Fruit fly (Drosophila melanogaster) whole organism, prepupa: Measurements from ENCODE around the gene Rcd2.

Experiments used
- CG10631 ChIP-seq: fragments of 200-800 bp; sonication (Bioruptor generic); optimal IDR thresholded peaks from 2 replicates; lab custom pipeline; 2016; ENCODE audit warnings: missing biosample characterization, missing genetic modification characterization
- CG10669 ChIP-seq: fragments of 200-800 bp; sonication (Bioruptor generic); optimal IDR thresholded peaks from 3 replicates; lab custom pipeline; 2018; ENCODE audit warnings: missing biosample characterization, mild to moderate bottlenecking, missing genetic modification characterization, moderate library complexity
- CG11902 ChIP-seq: fragments of 200-800 bp; sonication (Bioruptor generic); optimal IDR thresholded peaks from 3 replicates; lab custom pipeline; 2016; ENCODE audit warnings: missing biosample characterization, missing genetic modification characterization
- CG15336 ChIP-seq: fragments of 200-800 bp; sonication (Bioruptor generic); IDR thresholded peaks from 2 replicates; pipeline ENCODE4 v1.3.6; 2022; ENCODE audit warnings: missing biosample characterization, missing genetic modification characterization
- CG16779 ChIP-seq: fragments of 200-800 bp; sonication (Bioruptor generic); optimal IDR thresholded peaks from 3 replicates; lab custom pipeline; 2017; ENCODE audit warnings: missing biosample characterization, mild to moderate bottlenecking, missing genetic modification characterization
- CG3032 ChIP-seq: fragments of 200-800 bp; optimal IDR thresholded peaks from 2 replicates; lab custom pipeline; 2019; ENCODE audit warnings: missing biosample characterization, mild to moderate bottlenecking, missing genetic modification characterization, moderate library complexity
- CG31627 ChIP-seq: fragments of 200-800 bp; sonication (Bioruptor generic); optimal IDR thresholded peaks from 3 replicates; lab custom pipeline; 2016; ENCODE audit warnings: missing biosample characterization, missing genetic modification characterization
- CG32006 ChIP-seq: fragments of 200-800 bp; sonication (Bioruptor generic); optimal IDR thresholded peaks from 3 replicates; lab custom pipeline; 2017; ENCODE audit warnings: missing biosample characterization, mild to moderate bottlenecking, missing genetic modification characterization
- CG34406 ChIP-seq: fragments of 200-800 bp; sonication (Bioruptor generic); optimal IDR thresholded peaks from 3 replicates; lab custom pipeline; 2016; ENCODE audit warnings: missing biosample characterization, missing genetic modification characterization
- CG3919 ChIP-seq: fragments of 200-800 bp; sonication (Bioruptor generic); optimal IDR thresholded peaks from 3 replicates; lab custom pipeline; 2016; ENCODE audit warnings: missing biosample characterization, missing genetic modification characterization
- CG4318 ChIP-seq: fragments of 200-800 bp; sonication (Bioruptor generic); optimal IDR thresholded peaks from 3 replicates; lab custom pipeline; 2017; ENCODE audit warnings: missing biosample characterization, mild to moderate bottlenecking, missing genetic modification characterization
- CG6163 ChIP-seq: fragments of 200-800 bp; sonication (Bioruptor generic); IDR thresholded peaks from 3 replicates; pipeline ENCODE4 v1.3.6; 2022; ENCODE audit warnings: missing biosample characterization, missing genetic modification characterization
- CG6276 ChIP-seq: fragments of 200-800 bp; sonication (Bioruptor generic); optimal IDR thresholded peaks from 2 replicates; lab custom pipeline; 2017; ENCODE audit warnings: missing biosample characterization, mild to moderate bottlenecking, missing genetic modification characterization
- CG6854 ChIP-seq: fragments of 200-800 bp; sonication (Bioruptor generic); optimal IDR thresholded peaks from 2 replicates; lab custom pipeline; 2017; ENCODE audit warnings: missing biosample characterization, mild to moderate bottlenecking, missing genetic modification characterization
- CG8119 ChIP-seq: fragments of 200-800 bp; sonication (Bioruptor generic); IDR thresholded peaks from 3 replicates; pipeline ENCODE4 v1.3.6; 2022; ENCODE audit warnings: missing biosample characterization, missing genetic modification characterization
- CG8319 ChIP-seq: fragments of 200-800 bp; sonication (Bioruptor generic); optimal IDR thresholded peaks from 3 replicates; lab custom pipeline; 2016; ENCODE audit warnings: missing biosample characterization, missing genetic modification characterization
- CG9139 ChIP-seq: fragments of 200-800 bp; sonication (Bioruptor generic); optimal IDR thresholded peaks from 3 replicates; lab custom pipeline; 2017; ENCODE audit warnings: missing biosample characterization, mild to moderate bottlenecking, missing genetic modification characterization
- Eip78C ChIP-seq: fragments of 200-800 bp; sonication (Bioruptor generic); peaks from one replicate; lab custom pipeline; 2016; ENCODE audit warnings: missing biosample characterization, missing genetic modification characterization
- Eip93F ChIP-seq: fragments of 200-800 bp; sonication (Bioruptor generic); optimal IDR thresholded peaks from 2 replicates; lab custom pipeline; 2016; ENCODE audit warnings: missing biosample characterization, mild to moderate bottlenecking, missing genetic modification characterization
- Ets21C ChIP-seq: fragments of 200-800 bp; sonication (Bioruptor generic); optimal IDR thresholded peaks from 3 replicates; lab custom pipeline; 2016; ENCODE audit warnings: missing biosample characterization, missing genetic modification characterization
- Ets96B ChIP-seq: fragments of 200-800 bp; optimal IDR thresholded peaks from 2 replicates; lab custom pipeline; 2019; ENCODE audit warnings: missing biosample characterization, mild to moderate bottlenecking, missing genetic modification characterization, moderate library complexity
- Gug ChIP-seq: fragments of 200-800 bp; sonication (Bioruptor generic); IDR thresholded peaks from 2 replicates; pipeline ENCODE4 v1.3.6; 2022; ENCODE audit warnings: missing biosample characterization, missing genetic modification characterization
- Hr39 ChIP-seq: fragments of 200-800 bp; sonication (Bioruptor generic); optimal IDR thresholded peaks from 2 replicates; lab custom pipeline; 2016; ENCODE audit warnings: missing biosample characterization, missing genetic modification characterization
- Hr4 ChIP-seq: fragments of 200-800 bp; sonication (Bioruptor generic); optimal IDR thresholded peaks from 3 replicates; lab custom pipeline; 2016; ENCODE audit warnings: missing biosample characterization, missing genetic modification characterization
- Met ChIP-seq: fragments of 200-800 bp; sonication (Bioruptor generic); optimal IDR thresholded peaks from 3 replicates; lab custom pipeline; 2016; ENCODE audit warnings: missing biosample characterization, missing genetic modification characterization
- OdsH ChIP-seq: fragments of 200-800 bp; sonication (Bioruptor generic); optimal IDR thresholded peaks from 3 replicates; lab custom pipeline; 2016; ENCODE audit warnings: missing biosample characterization, missing genetic modification characterization
- Smox ChIP-seq: fragments of 200-800 bp; sonication (Bioruptor generic); optimal IDR thresholded peaks from 3 replicates; lab custom pipeline; 2016; ENCODE audit warnings: missing biosample characterization, missing genetic modification characterization
- Sox102F ChIP-seq: fragments of 200-800 bp; sonication (Bioruptor generic); optimal IDR thresholded peaks from 2 replicates; lab custom pipeline; 2016; ENCODE audit warnings: missing biosample characterization, mild to moderate bottlenecking, missing genetic modification characterization
- Sox14 ChIP-seq: fragments of 200-800 bp; sonication (Bioruptor generic); optimal IDR thresholded peaks from 3 replicates; lab custom pipeline; 2016; ENCODE audit warnings: missing biosample characterization, missing genetic modification characterization
- achi ChIP-seq: fragments of 200-800 bp; sonication (Bioruptor generic); optimal IDR thresholded peaks from 3 replicates; lab custom pipeline; 2016; ENCODE audit warnings: missing biosample characterization, missing genetic modification characterization
- cyc ChIP-seq: fragments of 200-800 bp; sonication (Bioruptor generic); optimal IDR thresholded peaks from 3 replicates; lab custom pipeline; 2016; ENCODE audit warnings: missing biosample characterization, missing genetic modification characterization
- dsx ChIP-seq: fragments of 200-800 bp; optimal IDR thresholded peaks from 3 replicates; lab custom pipeline; 2019; ENCODE audit warnings: missing biosample characterization, mild to moderate bottlenecking, missing genetic modification characterization, moderate library complexity; ENCODE audit not compliant: poor library complexity, severe bottlenecking
- eg ChIP-seq: fragments of 200-800 bp; sonication (Bioruptor generic); IDR thresholded peaks from 3 replicates; pipeline ENCODE4 v1.3.6; 2022; ENCODE audit warnings: missing biosample characterization, missing genetic modification characterization
- esn ChIP-seq: fragments of 200-800 bp; sonication (Bioruptor generic); optimal IDR thresholded peaks from 2 replicates; lab custom pipeline; 2016; ENCODE audit warnings: missing biosample characterization, mild to moderate bottlenecking, missing genetic modification characterization, moderate library complexity
- fkh ChIP-seq: fragments of 200-800 bp; sonication (Bioruptor generic); optimal IDR thresholded peaks from 3 replicates; lab custom pipeline; 2017; ENCODE audit warnings: missing biosample characterization, mild to moderate bottlenecking, missing genetic modification characterization, moderate library complexity
- lz ChIP-seq: fragments of 200-800 bp; sonication (Bioruptor generic); optimal IDR thresholded peaks from 3 replicates; lab custom pipeline; 2016; ENCODE audit warnings: missing biosample characterization, missing genetic modification characterization
- pdm3 ChIP-seq: fragments of 200-800 bp; sonication (Bioruptor generic); optimal IDR thresholded peaks from 3 replicates; lab custom pipeline; 2016; ENCODE audit warnings: missing biosample characterization, missing genetic modification characterization
- spab ChIP-seq: fragments of 200-800 bp; sonication (Bioruptor generic); optimal IDR thresholded peaks from 2 replicates; lab custom pipeline; 2017; ENCODE audit warnings: missing biosample characterization, mild to moderate bottlenecking, missing genetic modification characterization, missing genetic modification reagents
- svp ChIP-seq: fragments of 200-800 bp; sonication (Bioruptor generic); peaks from one replicate; lab custom pipeline; 2016; ENCODE audit warnings: missing biosample characterization, missing genetic modification characterization
- topi ChIP-seq: fragments of 200-800 bp; sonication (Bioruptor generic); optimal IDR thresholded peaks from 3 replicates; lab custom pipeline; 2016; ENCODE audit warnings: missing biosample characterization, missing genetic modification characterization
- vri ChIP-seq: fragments of 200-800 bp; sonication (Bioruptor generic); optimal IDR thresholded peaks from 3 replicates; lab custom pipeline; 2016; ENCODE audit warnings: missing biosample characterization, mild to moderate bottlenecking, missing genetic modification characterization

The Rcd2 gene

dm6 chr3L:20540182-20540974, at the start of gene Rcd2 (continued):
- TF ChIP-seq Hr4 (GFP tag; lab: Kevin White, UChicago) = peak; percentile 87
- TF ChIP-seq CG31627 (GFP tag; lab: Kevin White, UChicago) = peak; percentile 43
- TF ChIP-seq Smox (GFP tag; lab: Kevin White, UChicago) = peak; percentile 77
- peak; percentile 75 for TF ChIP-seq CG8319
- TF ChIP-seq CG6163 (GFP tag; lab: Robert Waterston, UW) = peak; percentile 75; the same call in 2 of the 3 replicates
- TF ChIP-seq CG16779 (tag; lab: Kevin White, UChicago) = peak; percentile 84
- peak; percentile 55 for TF ChIP-seq Hr39 (GFP tag; lab: Kevin White, UChicago)
- TF ChIP-seq spab = peak; percentile 53
- no peak for TF ChIP-seq Eip93F (GFP tag; lab: Kevin White, UChicago)
- TF ChIP-seq Met (GFP tag; lab: Kevin White, UChicago) = peak; percentile 84

DNA sequence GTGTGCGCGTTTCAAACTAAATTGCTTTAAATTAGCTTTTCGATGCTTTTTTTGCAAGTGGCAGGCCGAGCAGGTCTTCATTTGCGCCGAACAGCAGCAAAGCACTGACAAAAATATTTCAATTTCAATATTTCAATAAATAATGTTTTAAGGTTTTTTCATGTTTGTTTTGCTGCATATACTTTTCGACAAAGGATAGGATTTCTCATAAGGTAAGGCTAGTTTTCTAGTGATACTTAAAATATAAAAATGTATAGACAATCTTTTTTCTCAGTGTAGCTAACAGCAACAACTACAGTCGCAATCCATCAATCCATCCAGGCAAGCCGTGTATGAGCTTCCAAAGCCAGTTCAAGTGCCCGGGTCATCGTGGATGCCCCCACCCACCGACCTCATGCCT, 48.3 kb upstream of the Rcd2 start:
- TF ChIP-seq vri (GFP tag; lab: Kevin White, UChicago) = peak; percentile 8
- TF ChIP-seq Ets21C (GFP tag; lab: Kevin White, UChicago) = peak; percentile 14
- peak; percentile 80 for TF ChIP-seq svp (GFP tag; lab: Kevin White, UChicago)
- peak; percentile 71 for TF ChIP-seq CG8119 (GFP tag; lab: Robert Waterston, UW)
- peak; percentile 33 for TF ChIP-seq Hr39 (GFP tag; lab: Kevin White, UChicago)
- TF ChIP-seq cyc (GFP tag; lab: Kevin White, UChicago) = peak; percentile 16
- TF ChIP-seq esn (GFP tag; lab: Kevin White, UChicago) = peak; percentile 49
- peak; percentile 52 for TF ChIP-seq CG3919 (GFP tag; lab: Kevin White, UChicago)
- no peak for TF ChIP-seq CG6276 (GFP tag; lab: Kevin White, UChicago)
- TF ChIP-seq CG31627 (GFP tag; lab: Kevin White, UChicago) = peak; percentile 34
- 0 out of 2 replicates have a peak, but pooled peaks have one; percentile 27 for TF ChIP-seq Gug (GFP tag; lab: Robert Waterston, UW)
- peak; percentile 23 for TF ChIP-seq Smox (GFP tag; lab: Kevin White, UChicago)
- no peak for TF ChIP-seq CG11902 (GFP tag; lab: Kevin White, UChicago)
- no peak for TF ChIP-seq fkh
- peak; percentile 4 for TF ChIP-seq spab
- peak; percentile 34 for TF ChIP-seq achi
- TF ChIP-seq dsx (GFP tag; lab: Kevin White, UChicago) = no peak
- TF ChIP-seq Ets96B = peak; percentile 17
- peak; percentile 38 for TF ChIP-seq OdsH (GFP tag; lab: Kevin White, UChicago)
- TF ChIP-seq eg (GFP tag; lab: Robert Waterston, UW) = 0 out of 3 replicates have a peak, but pooled peaks have one; percentile 55
- peak; percentile 17 for TF ChIP-seq Sox102F
- peak; percentile 24 for TF ChIP-seq lz (GFP tag; lab: Kevin White, UChicago)
- TF ChIP-seq CG34406 (GFP tag; lab: Kevin White, UChicago) = no peak
- TF ChIP-seq CG6163 (GFP tag; lab: Robert Waterston, UW) = peak; percentile 51; the same call in 1 of the 3 replicates
- peak; percentile 27 for TF ChIP-seq topi (GFP tag; lab: Kevin White, UChicago)
- TF ChIP-seq pdm3 (GFP tag; lab: Kevin White, UChicago) = peak; percentile 7
- TF ChIP-seq CG15336 = peak; percentile 56
- TF ChIP-seq Met (GFP tag; lab: Kevin White, UChicago) = peak; percentile 39
- TF ChIP-seq Eip93F (GFP tag; lab: Kevin White, UChicago) = no peak
- peak; percentile 60 for TF ChIP-seq CG32006
- TF ChIP-seq CG3032 (tag; lab: Kevin White, UChicago) = no peak
- peak; percentile 3 for TF ChIP-seq Sox14 (GFP tag; lab: Kevin White, UChicago)
- TF ChIP-seq CG10669 (GFP tag; lab: Kevin White, UChicago) = no peak
- peak; percentile 45 for TF ChIP-seq Eip78C (GFP tag; lab: Kevin White, UChicago)
- no peak for TF ChIP-seq CG9139 (GFP tag; lab: Kevin White, UChicago)
- TF ChIP-seq CG4318 = peak; percentile 19
- no peak for TF ChIP-seq CG6854 (GFP tag; lab: Kevin White, UChicago)
- peak; percentile 45 for TF ChIP-seq Hr4 (GFP tag; lab: Kevin White, UChicago)
- peak; percentile 17 for TF ChIP-seq CG10631 (GFP tag; lab: Kevin White, UChicago)
- TF ChIP-seq, all 60 proteins: peak for 29
